Fruit fly (Drosophila melanogaster) S2 (cell line): Measurements from ENCODE around the gene Ets96B.

Experiments used
- CG8478 ChIP-seq: fragments of >200 bp; optimal IDR thresholded peaks from 2 replicates; lab custom pipeline; 2018
- CTCF ChIP-seq, 2 experiments: fragments of >200 bp; optimal IDR thresholded peaks; 2 replicates each; lab custom pipeline; 2018

- TF ChIP-seq CG8478, result no peak
- TF ChIP-seq CTCF (optimal IDR thresholded peaks at IDR 0.05; lab: Kevin White, UChicago), result no peak
These were observed 21.2 kb upstream of the Ets96B start for dm6 chr3R:24766684-24767083.
